In the genomic region with DNA sequence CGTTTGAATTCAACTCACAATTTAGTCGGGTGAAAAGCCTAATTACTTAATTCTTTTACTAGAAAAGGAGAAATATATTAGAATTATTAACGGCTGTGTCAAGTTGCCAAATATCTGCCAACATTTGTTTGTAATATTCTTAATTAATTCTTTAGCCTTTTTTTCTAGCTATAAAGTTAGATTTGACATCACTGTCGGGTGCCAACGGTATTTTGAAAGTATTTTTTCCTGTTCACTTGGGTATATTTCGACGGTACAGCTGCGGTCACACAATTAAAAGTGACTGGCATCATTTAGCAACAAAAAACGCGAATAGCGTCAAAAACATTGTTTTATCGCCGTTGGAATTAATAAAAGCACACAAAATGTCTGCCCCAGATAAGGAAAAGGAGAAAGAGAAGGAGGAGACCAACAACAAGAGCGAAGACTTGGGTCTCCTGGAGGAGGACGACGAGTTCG, we compare ENCODE assay signal across 4 fruit fly cellular contexts.
TF ChIP-seq lines count a peak whose summit lies in the region.

Gene Sem1 (plus strand): TSS at position 266 of the 459 bp plus-strand sequence.

- TF ChIP-seq CTCF in whole organism, embryonic (GFP tag; optimal IDR thresholded peaks at IDR 0.05; lab: Kevin White, UChicago) = no peak

TF ChIP-seq in whole organism, adult, 20 proteins besides CTCF, POLR2A, EP300 and RAD21:
- TF ChIP-seq CG7045 (GFP tag; optimal IDR thresholded peaks at IDR 0.05; lab: Kevin White, UChicago) = no peak
- TF ChIP-seq CG7101 (tag; optimal IDR thresholded peaks at IDR 0.05; lab: Kevin White, UChicago) = no peak
- peak; percentile 80 to 88 for TF ChIP-seq cnc (optimal IDR thresholded peaks at IDR 0.05; lab: Kevin White, UChicago)

TF ChIP-seq in whole organism, embryonic, 481 proteins besides CTCF, POLR2A, EP300 and RAD21 (continues in another document):
- TF ChIP-seq D19B (GFP tag; optimal IDR thresholded peaks at IDR 0.05; lab: Kevin White, UChicago) (no peak), MESR4 (GFP tag; optimal IDR thresholded peaks at IDR 0.05; lab: Kevin White, UChicago) (peak; percentile 52), ham (GFP tag; IDR thresholded peaks at IDR 0.05; lab: Robert Waterston, UW) (no peak), CG11560 (tag; IDR thresholded peaks at IDR 0.05; lab: Robert Waterston, UW) (no peak), Drgx (GFP tag; IDR thresholded peaks at IDR 0.05; lab: Robert Waterston, UW) (no peak), gfzf (GFP tag; optimal IDR thresholded peaks at IDR 0.05; lab: Kevin White, UChicago) (peak; percentile 86), cad (GFP tag; optimal IDR thresholded peaks at IDR 0.05; lab: Kevin White, UChicago) (no peak), croc (GFP tag; conservative IDR thresholded peaks at IDR 0.05; lab: Robert Waterston, UW) (no peak), pzg (GFP tag; optimal IDR thresholded peaks at IDR 0.05; lab: Kevin White, UChicago) (peak; percentile 55), CG34376 (GFP tag; optimal IDR thresholded peaks at IDR 0.05; lab: Kevin White, UChicago) (no peak), CG14050 (GFP tag; IDR thresholded peaks at IDR 0.05; lab: Robert Waterston, UW) (no peak), CG9932 (GFP tag; IDR thresholded peaks at IDR 0.05; lab: Robert Waterston, UW) (peak; percentile 39; the same call in 1 of the 2 replicates), nmo (GFP tag; optimal IDR thresholded peaks at IDR 0.05; lab: Kevin White, UChicago) (peak; percentile 16), CG8944 (GFP tag; optimal IDR thresholded peaks at IDR 0.05; lab: Kevin White, UChicago) (no peak), hth (optimal IDR thresholded peaks at IDR 0.05; lab: Kevin White, UChicago) (no peak), stwl (tag; optimal IDR thresholded peaks at IDR 0.05; lab: Kevin White, UChicago) (peak; percentile 29), CG8924 (tag; optimal IDR thresholded peaks at IDR 0.05; lab: Kevin White, UChicago) (peak; percentile 12), E2f2 (GFP tag; IDR thresholded peaks at IDR 0.05; lab: Robert Waterston, UW) (peak; percentile 36; the same call in 1 of the 2 replicates), cas (GFP tag; IDR thresholded peaks at IDR 0.05; lab: Robert Waterston, UW) (no peak), ac (GFP tag; optimal IDR thresholded peaks at IDR 0.05; lab: Kevin White, UChicago) (no peak), gsb-n (tag; optimal IDR thresholded peaks at IDR 0.05; lab: Kevin White, UChicago) (no peak), CG14710 (tag; optimal IDR thresholded peaks at IDR 0.05; lab: Kevin White, UChicago) (peak; percentile 50), CG17912 (GFP tag; optimal IDR thresholded peaks at IDR 0.05; lab: Kevin White, UChicago) (no peak), CG10267 (tag; optimal IDR thresholded peaks at IDR 0.05; lab: Kevin White, UChicago) (peak; percentile 11), schlank (tag; optimal IDR thresholded peaks at IDR 0.05; lab: Kevin White, UChicago) (no peak), shn (GFP tag; optimal IDR thresholded peaks at IDR 0.05; lab: Kevin White, UChicago) (no peak), CG1602 (GFP tag; optimal IDR thresholded peaks at IDR 0.05; lab: Kevin White, UChicago) (no peak), sens (GFP tag; lab: Kevin White, UChicago) (peak; percentile 54), Lhr (GFP tag; optimal IDR thresholded peaks at IDR 0.05; lab: Kevin White, UChicago) (no peak)

TF ChIP-seq in whole organism, prepupa, 60 proteins besides CTCF, POLR2A, EP300 and RAD21:
- TF ChIP-seq topi (GFP tag; optimal IDR thresholded peaks at IDR 0.05; lab: Kevin White, UChicago) (peak; percentile 24), Lpt (GFP tag; optimal IDR thresholded peaks at IDR 0.05; lab: Kevin White, UChicago) (no peak), CG6808 (GFP tag; optimal IDR thresholded peaks at IDR 0.05; lab: Kevin White, UChicago) (peak; percentile 85), esn (GFP tag; optimal IDR thresholded peaks at IDR 0.05; lab: Kevin White, UChicago) (peak; percentile 12)

TF ChIP-seq in whole organism, wandering third instar larva, 38 proteins besides CTCF, POLR2A, EP300 and RAD21:
- TF ChIP-seq lola (GFP tag; optimal IDR thresholded peaks at IDR 0.05; lab: Kevin White, UChicago) = no peak
- no peak for TF ChIP-seq Abd-B (GFP tag; optimal IDR thresholded peaks at IDR 0.05; lab: Kevin White, UChicago)
- TF ChIP-seq tai (GFP tag; optimal IDR thresholded peaks at IDR 0.05; lab: Kevin White, UChicago) = peak; percentile 18
- TF ChIP-seq Sp1 (GFP tag; optimal IDR thresholded peaks at IDR 0.05; lab: Kevin White, UChicago) = no peak
- no peak for TF ChIP-seq CG32264 (GFP tag; optimal IDR thresholded peaks at IDR 0.05; lab: Kevin White, UChicago)
- TF ChIP-seq Myc (optimal IDR thresholded peaks at IDR 0.05; lab: Kevin White, UChicago) = peak; percentile 85
- no peak for TF ChIP-seq Hnf4 (GFP tag; optimal IDR thresholded peaks at IDR 0.05; lab: Kevin White, UChicago)
- TF ChIP-seq psq (GFP tag; optimal IDR thresholded peaks at IDR 0.05; lab: Kevin White, UChicago) = no peak
- no peak for TF ChIP-seq Vsx2 (GFP tag; optimal IDR thresholded peaks at IDR 0.05; lab: Kevin White, UChicago; ENCODE audit: partially characterized antibody)
- no peak for TF ChIP-seq Hr78 (GFP tag; optimal IDR thresholded peaks at IDR 0.05; lab: Kevin White, UChicago)
- no peak for TF ChIP-seq ey (GFP tag; optimal IDR thresholded peaks at IDR 0.05; lab: Kevin White, UChicago)
- TF ChIP-seq br (GFP tag; optimal IDR thresholded peaks at IDR 0.05; lab: Kevin White, UChicago) = no peak
- no peak for TF ChIP-seq Mio (GFP tag; optimal IDR thresholded peaks at IDR 0.05; lab: Kevin White, UChicago)
- TF ChIP-seq h (GFP tag; optimal IDR thresholded peaks at IDR 0.05; lab: Kevin White, UChicago) = no peak
- no peak for TF ChIP-seq OdsH (GFP tag; optimal IDR thresholded peaks at IDR 0.05; lab: Kevin White, UChicago)
- TF ChIP-seq HLH106 (tag; optimal IDR thresholded peaks at IDR 0.05; lab: Kevin White, UChicago) = peak; percentile 3
- no peak for TF ChIP-seq pan (optimal IDR thresholded peaks at IDR 0.05; lab: Kevin White, UChicago)
- no peak for TF ChIP-seq sv (GFP tag; optimal IDR thresholded peaks at IDR 0.05; lab: Kevin White, UChicago)
- no peak for TF ChIP-seq Rel (GFP tag; optimal IDR thresholded peaks at IDR 0.05; lab: Kevin White, UChicago)
- peak; percentile 41 for TF ChIP-seq Rel (tag; optimal IDR thresholded peaks at IDR 0.05; lab: Kevin White, UChicago)
- TF ChIP-seq Dfd (GFP tag; optimal IDR thresholded peaks at IDR 0.05; lab: Kevin White, UChicago) = no peak
- no peak for TF ChIP-seq dmrt93B (GFP tag; optimal IDR thresholded peaks at IDR 0.05; lab: Kevin White, UChicago)
- no peak for TF ChIP-seq dsf (GFP tag; optimal IDR thresholded peaks at IDR 0.05; lab: Kevin White, UChicago; ENCODE audit: borderline replicate concordance)
- TF ChIP-seq foxo (GFP tag; optimal IDR thresholded peaks at IDR 0.05; lab: Kevin White, UChicago) = no peak
- no peak for TF ChIP-seq fru (GFP tag; optimal IDR thresholded peaks at IDR 0.05; lab: Kevin White, UChicago)
- TF ChIP-seq jim (GFP tag; optimal IDR thresholded peaks at IDR 0.05; lab: Kevin White, UChicago) = no peak
- no peak for TF ChIP-seq Dif (GFP tag; optimal IDR thresholded peaks at IDR 0.05; lab: Kevin White, UChicago; ENCODE audit: partially characterized antibody)
- TF ChIP-seq Hr83 (GFP tag; optimal IDR thresholded peaks at IDR 0.05; lab: Kevin White, UChicago; ENCODE audit: poor library complexity, severe bottlenecking) = no peak
- TF ChIP-seq woc (GFP tag; optimal IDR thresholded peaks at IDR 0.05; lab: Kevin White, UChicago) = peak; percentile 78
- TF ChIP-seq Jra (GFP tag; optimal IDR thresholded peaks at IDR 0.05; lab: Kevin White, UChicago) = no peak
- no peak for TF ChIP-seq CrebA (GFP tag; optimal IDR thresholded peaks at IDR 0.05; lab: Kevin White, UChicago; ENCODE audit: borderline replicate concordance)
- TF ChIP-seq dl (GFP tag; optimal IDR thresholded peaks at IDR 0.05; lab: Kevin White, UChicago; ENCODE audit: insufficient read depth in 1 of 2, partially characterized antibody in 2 of 2) = no peak
- no peak for TF ChIP-seq N (GFP tag; optimal IDR thresholded peaks at IDR 0.05; lab: Kevin White, UChicago)
